Worm (Caenorhabditis elegans) whole organism, midembryonic: Measurements from ENCODE around the gene math-26.

Experiments
- T22C8.4 ChIP-seq: fragments of 200-800 bp; sonication (Bioruptor generic); IDR thresholded peaks from 2 replicates; pipeline ENCODE4 v1.3.6; 2022; ENCODE audit warnings: missing genetic modification characterization, missing compliant biosample characterization
- cog-1 ChIP-seq: sonication (generic microtip); optimal IDR thresholded peaks from 2 replicates; lab custom pipeline; 2016; ENCODE audit warnings: missing genetic modification characterization, missing compliant biosample characterization
- flt-1 ChIP-seq: fragments of 200-800 bp; sonication (Bioruptor generic); IDR thresholded peaks from 2 replicates; pipeline ENCODE4 v1.3.6; 2022; ENCODE audit warnings: missing genetic modification characterization, missing compliant biosample characterization
- klf-2 ChIP-seq: fragments of 200-800 bp; sonication (Bioruptor generic); conservative IDR thresholded peaks from 2 replicates; pipeline ENCODE4 v1.3.6; 2022; ENCODE audit warnings: missing genetic modification reagents, missing genetic modification characterization, missing compliant biosample characterization
- med-1 ChIP-seq: sonication (generic microtip); optimal IDR thresholded peaks from 2 replicates; lab custom pipeline; 2017; ENCODE audit warnings: missing genetic modification characterization, mild to moderate bottlenecking, missing compliant biosample characterization, antibody characterized with exemption, missing genetic modification reagents; ENCODE audit not compliant: insufficient read depth
- ref-1 ChIP-seq: fragments of 200-800 bp; sonication (Bioruptor generic); conservative IDR thresholded peaks from 2 replicates; pipeline ENCODE4 v1.3.6; 2022; ENCODE audit warnings: missing genetic modification reagents, missing genetic modification characterization, missing compliant biosample characterization
- tab-1 ChIP-seq: fragments of 200-800 bp; sonication (Bioruptor generic); IDR thresholded peaks from 2 replicates; pipeline ENCODE4 v1.3.6; 2022; ENCODE audit warnings: missing genetic modification characterization, missing compliant biosample characterization
- ztf-23 ChIP-seq: fragments of 200-800 bp; sonication (Bioruptor generic); IDR thresholded peaks from 2 replicates; pipeline ENCODE4 v1.3.6; 2022; ENCODE audit warnings: missing genetic modification reagents, missing genetic modification characterization, missing compliant biosample characterization
- ztf-29 ChIP-seq: fragments of 200-800 bp; sonication (Bioruptor generic); IDR thresholded peaks from 2 replicates; pipeline ENCODE4 v1.3.6; 2022; ENCODE audit warnings: missing genetic modification reagents, missing genetic modification characterization, missing compliant biosample characterization

math-26 gene

ce11 chrII:1741248-1741647, 30.2 kb upstream of the math-26 start, which contains the start of gene K07G6.1:
Gene K07G6.1, plus strand, starts transcription at chrII:1741548.
- no peak for TF ChIP-seq ztf-23
- no peak for TF ChIP-seq tab-1 (GFP tag; lab: Robert Waterston, UW)
- TF ChIP-seq klf-2 (GFP tag; lab: Robert Waterston, UW), result no peak
- TF ChIP-seq ztf-29 (GFP tag; lab: Robert Waterston, UW), result no peak
- TF ChIP-seq flt-1, result no peak
- no peak for TF ChIP-seq cog-1 (tag; lab: Kevin White, UChicago)
- no peak for TF ChIP-seq ref-1
- no peak for TF ChIP-seq med-1 (GFP tag; lab: Kevin White, UChicago)
- TF ChIP-seq T22C8.4 (GFP tag; lab: Robert Waterston, UW), result no peak

ce11 chrII:1742535-1742934, 28.9 kb upstream of the math-26 start, which contains the start of gene F36H5.12:
Gene F36H5.12, plus strand, starts transcription at chrII:1742835.
- no peak for TF ChIP-seq T22C8.4 (GFP tag; lab: Robert Waterston, UW)
- TF ChIP-seq ztf-23, result no peak
- no peak for TF ChIP-seq med-1 (GFP tag; lab: Kevin White, UChicago)
- TF ChIP-seq tab-1 (GFP tag; lab: Robert Waterston, UW), result no peak
- no peak for TF ChIP-seq cog-1 (tag; lab: Kevin White, UChicago)
- TF ChIP-seq ref-1, result no peak
- no peak for TF ChIP-seq ztf-29 (GFP tag; lab: Robert Waterston, UW)
- no peak for TF ChIP-seq klf-2 (GFP tag; lab: Robert Waterston, UW)

ce11 chrII:1744183-1744582, 27.3 kb upstream of the math-26 start, which contains the start of gene clec-19:
Gene clec-19, plus strand, starts transcription at chrII:1744483.
- TF ChIP-seq flt-1, result no peak
- no peak for TF ChIP-seq ref-1
- no peak for TF ChIP-seq cog-1 (tag; lab: Kevin White, UChicago)
- no peak for TF ChIP-seq med-1 (GFP tag; lab: Kevin White, UChicago)
- TF ChIP-seq ztf-29 (GFP tag; lab: Robert Waterston, UW), result no peak
- TF ChIP-seq klf-2 (GFP tag; lab: Robert Waterston, UW), result no peak
- TF ChIP-seq T22C8.4 (GFP tag; lab: Robert Waterston, UW), result no peak

- TF ChIP-seq cog-1 (tag; lab: Kevin White, UChicago) (no peak), med-1 (GFP tag; lab: Kevin White, UChicago) (no peak), ztf-23 (no peak), flt-1 (no peak)
These were observed 21.0 kb upstream of the math-26 start, which contains the start of the genes F36H5.13 and F36H5.8 for ce11 chrII:1750413-1750812. Gene F36H5.13, minus strand, starts transcription at chrII:1750513. Gene F36H5.8, minus strand, starts transcription at chrII:1750686.

- TF ChIP-seq tab-1 (GFP tag; lab: Robert Waterston, UW) (no peak), cog-1 (tag; lab: Kevin White, UChicago) (no peak), klf-2 (GFP tag; lab: Robert Waterston, UW) (no peak), ztf-23 (no peak), ztf-29 (GFP tag; lab: Robert Waterston, UW) (no peak), T22C8.4 (GFP tag; lab: Robert Waterston, UW) (no peak), med-1 (GFP tag; lab: Kevin White, UChicago) (no peak), ref-1 (no peak), flt-1 (no peak)
These were observed 18.5 kb upstream of the math-26 start, which contains the start of gene F36H5.9 for ce11 chrII:1752990-1753389. Gene F36H5.9, minus strand, starts transcription at chrII:1753090.

ce11 chrII:1756072-1756471, 15.4 kb upstream of the math-26 start, which contains the start of gene F36H5.17:
Gene F36H5.17, minus strand, starts transcription at chrII:1756172.
- TF ChIP-seq ztf-29 (GFP tag; lab: Robert Waterston, UW), result no peak
- TF ChIP-seq tab-1 (GFP tag; lab: Robert Waterston, UW), result no peak
- TF ChIP-seq cog-1 (tag; lab: Kevin White, UChicago), result no peak

ce11 chrII:1756582-1756981, 14.9 kb upstream of the math-26 start, which contains the start of gene fbxb-53:
Gene fbxb-53, plus strand, starts transcription at chrII:1756882.
- TF ChIP-seq tab-1 (GFP tag; lab: Robert Waterston, UW), result no peak
- TF ChIP-seq T22C8.4 (GFP tag; lab: Robert Waterston, UW), result no peak
- TF ChIP-seq ztf-29 (GFP tag; lab: Robert Waterston, UW), result no peak
- TF ChIP-seq cog-1 (tag; lab: Kevin White, UChicago), result no peak

- TF ChIP-seq ztf-23 (no peak), ztf-29 (GFP tag; lab: Robert Waterston, UW) (no peak), flt-1 (no peak), ref-1 (no peak), cog-1 (tag; lab: Kevin White, UChicago) (no peak), med-1 (GFP tag; lab: Kevin White, UChicago) (no peak), T22C8.4 (GFP tag; lab: Robert Waterston, UW) (no peak), tab-1 (GFP tag; lab: Robert Waterston, UW) (no peak), klf-2 (GFP tag; lab: Robert Waterston, UW) (no peak)
These were observed 14.4 kb upstream of the math-26 start, which contains the start of gene F36H5.10 for ce11 chrII:1757033-1757432. Gene F36H5.10, plus strand, starts transcription at chrII:1757333.

- TF ChIP-seq klf-2 (GFP tag; lab: Robert Waterston, UW) (no peak), ztf-23 (no peak), flt-1 (no peak)
These were observed 11.8 kb upstream of the math-26 start, which contains the start of gene F36H5.18 for ce11 chrII:1759602-1760001. Gene F36H5.18, plus strand, starts transcription at chrII:1759902.

- TF ChIP-seq flt-1, result no peak
- no peak for TF ChIP-seq klf-2 (GFP tag; lab: Robert Waterston, UW)
- no peak for TF ChIP-seq med-1 (GFP tag; lab: Kevin White, UChicago)
- no peak for TF ChIP-seq tab-1 (GFP tag; lab: Robert Waterston, UW)
- no peak for TF ChIP-seq ref-1
- TF ChIP-seq ztf-29 (GFP tag; lab: Robert Waterston, UW), result no peak
- no peak for TF ChIP-seq cog-1 (tag; lab: Kevin White, UChicago)
- TF ChIP-seq ztf-23, result no peak
These were observed 9.9 kb upstream of the math-26 start, which contains the start of gene F36H5.4 for ce11 chrII:1761564-1761963. Gene F36H5.4, plus strand, starts transcription at chrII:1761864.
